Fruit fly (Drosophila melanogaster): ENCODE results near the gene Archease.

- TF ChIP-seq Snoo (tag; optimal IDR thresholded peaks at IDR 0.05) (no peak), CG9948 (tag; optimal IDR thresholded peaks at IDR 0.05) (no peak), CG34367 (tag; optimal IDR thresholded peaks at IDR 0.05) (no peak), CG17806 (tag; optimal IDR thresholded peaks at IDR 0.05) (no peak), CG8301 (tag; optimal IDR thresholded peaks at IDR 0.05) (no peak), D1 (tag; optimal IDR thresholded peaks at IDR 0.05) (no peak), Pif1A (GFP tag; optimal IDR thresholded peaks at IDR 0.05) (no peak), gl (tag; optimal IDR thresholded peaks at IDR 0.05) (no peak), EcR (GFP tag; optimal IDR thresholded peaks at IDR 0.05) (no peak), fd96Ca (GFP tag; IDR thresholded peaks at IDR 0.05) (no peak)
Measured at dm6 chr3R:21644222-21644621, 18.6 kb downstream of the Archease start.

All from whole organism, pupa.